Fruit fly (Drosophila melanogaster): Measurements from ENCODE around the gene Acsf3.

The Acsf3 gene

dm6 chrX:7358496-7358895 lies 29.6 kb downstream of the Acsf3 start, which contains the start of gene CG1999:
CG1999 (plus strand) TSS chrX:7358796.
- TF ChIP-seq CG14711 (tag; optimal IDR thresholded peaks at IDR 0.05) (no peak), Clk (GFP tag; optimal IDR thresholded peaks at IDR 0.05) (no peak), pad (GFP tag; optimal IDR thresholded peaks at IDR 0.05) (no peak), CG5204 (GFP tag; optimal IDR thresholded peaks at IDR 0.05) (no peak), cic (GFP tag; optimal IDR thresholded peaks at IDR 0.05) (no peak), CG7101 (tag; optimal IDR thresholded peaks at IDR 0.05) (no peak), Mnt (GFP tag; optimal IDR thresholded peaks at IDR 0.05) (no peak), toe (GFP tag; optimal IDR thresholded peaks at IDR 0.05) (no peak), cnc (optimal IDR thresholded peaks at IDR 0.05) (no peak), Crg-1 (GFP tag; optimal IDR thresholded peaks at IDR 0.05) (no peak), CG1620 (GFP tag; optimal IDR thresholded peaks at IDR 0.05) (no peak), Hr96 (GFP tag; optimal IDR thresholded peaks at IDR 0.05) (no peak), CG12768 (GFP tag; optimal IDR thresholded peaks at IDR 0.05) (no peak), tj (GFP tag; optimal IDR thresholded peaks at IDR 0.05) (no peak), kay (GFP tag; ENCODE audit: borderline replicate concordance) (no peak), CG11617 (GFP tag; optimal IDR thresholded peaks at IDR 0.05) (no peak), ovo (GFP tag; optimal IDR thresholded peaks at IDR 0.05) (no peak), bab1 (GFP tag; optimal IDR thresholded peaks at IDR 0.05) (no peak), CG7045 (GFP tag; optimal IDR thresholded peaks at IDR 0.05) (no peak)

dm6 chrX:7368361-7368760 lies 39.5 kb downstream of the Acsf3 start:
- TF ChIP-seq CG1620 (GFP tag; optimal IDR thresholded peaks at IDR 0.05), result no peak
- no peak for TF ChIP-seq Hr96 (GFP tag; optimal IDR thresholded peaks at IDR 0.05)
- TF ChIP-seq CG12768 (GFP tag; optimal IDR thresholded peaks at IDR 0.05), result no peak
- no peak for TF ChIP-seq toe (GFP tag; optimal IDR thresholded peaks at IDR 0.05)

- TF ChIP-seq CG7045 (GFP tag; optimal IDR thresholded peaks at IDR 0.05) (no peak), cnc (optimal IDR thresholded peaks at IDR 0.05) (no peak), cic (GFP tag; optimal IDR thresholded peaks at IDR 0.05) (no peak), CG7101 (tag; optimal IDR thresholded peaks at IDR 0.05) (no peak), CG1620 (GFP tag; optimal IDR thresholded peaks at IDR 0.05) (no peak), CG12768 (GFP tag; optimal IDR thresholded peaks at IDR 0.05) (no peak), CG11617 (GFP tag; optimal IDR thresholded peaks at IDR 0.05) (no peak), tj (GFP tag; optimal IDR thresholded peaks at IDR 0.05) (no peak), bab1 (GFP tag; optimal IDR thresholded peaks at IDR 0.05) (no peak), pad (GFP tag; optimal IDR thresholded peaks at IDR 0.05) (no peak), toe (GFP tag; optimal IDR thresholded peaks at IDR 0.05) (no peak), Mnt (GFP tag; optimal IDR thresholded peaks at IDR 0.05) (no peak), ovo (GFP tag; optimal IDR thresholded peaks at IDR 0.05) (no peak), Clk (GFP tag; optimal IDR thresholded peaks at IDR 0.05) (no peak), CG33017 (tag; optimal IDR thresholded peaks at IDR 0.05) (no peak), CG14711 (tag; optimal IDR thresholded peaks at IDR 0.05) (no peak)
Observed at dm6 chrX:7372475-7372874, 43.6 kb downstream of the Acsf3 start.

- TF ChIP-seq toe (GFP tag; optimal IDR thresholded peaks at IDR 0.05) (no peak), CG11617 (GFP tag; optimal IDR thresholded peaks at IDR 0.05) (no peak), Hr96 (GFP tag; optimal IDR thresholded peaks at IDR 0.05) (no peak), tj (GFP tag; optimal IDR thresholded peaks at IDR 0.05) (no peak), CG33017 (tag; optimal IDR thresholded peaks at IDR 0.05) (no peak), Mnt (GFP tag; optimal IDR thresholded peaks at IDR 0.05) (no peak), CG7101 (tag; optimal IDR thresholded peaks at IDR 0.05) (no peak), CG1620 (GFP tag; optimal IDR thresholded peaks at IDR 0.05) (no peak), CG14711 (tag; optimal IDR thresholded peaks at IDR 0.05) (no peak), Clk (GFP tag; optimal IDR thresholded peaks at IDR 0.05) (no peak), cnc (optimal IDR thresholded peaks at IDR 0.05) (no peak), kay (GFP tag; ENCODE audit: borderline replicate concordance) (no peak), CG5204 (GFP tag; optimal IDR thresholded peaks at IDR 0.05) (no peak), pad (GFP tag; optimal IDR thresholded peaks at IDR 0.05) (no peak), CG7045 (GFP tag; optimal IDR thresholded peaks at IDR 0.05) (no peak), Crg-1 (GFP tag; optimal IDR thresholded peaks at IDR 0.05) (no peak), bab1 (GFP tag; optimal IDR thresholded peaks at IDR 0.05) (no peak)
Observed at dm6 chrX:7377840-7378239, 49.0 kb downstream of the Acsf3 start, which contains the start of gene CheA7a. CheA7a (plus strand) TSS chrX:7378140.

- TF ChIP-seq toe (GFP tag; optimal IDR thresholded peaks at IDR 0.05), result no peak
- no peak for TF ChIP-seq Mnt (GFP tag; optimal IDR thresholded peaks at IDR 0.05)
- TF ChIP-seq Clk (GFP tag; optimal IDR thresholded peaks at IDR 0.05), result no peak
- TF ChIP-seq cnc (optimal IDR thresholded peaks at IDR 0.05), result no peak
- TF ChIP-seq ovo (GFP tag; optimal IDR thresholded peaks at IDR 0.05), result no peak
- TF ChIP-seq CG1620 (GFP tag; optimal IDR thresholded peaks at IDR 0.05), result no peak
- TF ChIP-seq cic (GFP tag; optimal IDR thresholded peaks at IDR 0.05), result no peak
- no peak for TF ChIP-seq tj (GFP tag; optimal IDR thresholded peaks at IDR 0.05)
- TF ChIP-seq Crg-1 (GFP tag; optimal IDR thresholded peaks at IDR 0.05), result no peak
- TF ChIP-seq CG14711 (tag; optimal IDR thresholded peaks at IDR 0.05), result no peak
- no peak for TF ChIP-seq bab1 (GFP tag; optimal IDR thresholded peaks at IDR 0.05)
- TF ChIP-seq CG7045 (GFP tag; optimal IDR thresholded peaks at IDR 0.05), result no peak
- no peak for TF ChIP-seq CG33017 (tag; optimal IDR thresholded peaks at IDR 0.05)
- TF ChIP-seq kay (GFP tag; ENCODE audit: borderline replicate concordance), result no peak
- no peak for TF ChIP-seq CG11617 (GFP tag; optimal IDR thresholded peaks at IDR 0.05)
- no peak for TF ChIP-seq CG5204 (GFP tag; optimal IDR thresholded peaks at IDR 0.05)
Observed at dm6 chrX:7379569-7379968, 50.7 kb downstream of the Acsf3 start.

Data from whole organism, adult.